Worm (Caenorhabditis elegans): ENCODE data around the gene Y53F4B.19.
A peak's percentile ranks its signal among the peaks of the same experiment; 100 is the strongest.

DNA sequence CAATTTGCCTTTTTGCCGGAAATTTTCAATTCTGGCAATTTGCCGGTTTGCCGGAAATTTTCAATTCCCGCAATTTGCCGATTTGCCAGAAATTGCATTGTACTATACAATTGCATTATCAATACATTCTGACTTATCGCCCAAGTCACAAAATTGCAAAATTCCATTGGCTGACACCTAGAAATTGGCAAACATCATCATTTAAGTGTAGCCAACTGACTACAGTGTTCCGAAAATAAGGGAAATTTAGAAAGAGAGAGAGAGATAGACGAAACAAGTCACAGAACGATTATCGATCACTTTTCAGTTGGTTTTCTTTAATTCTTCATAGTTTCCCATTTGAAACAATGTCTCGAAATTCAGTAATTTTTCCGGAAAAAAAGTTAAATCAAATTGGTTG, 34.6 kb downstream of the Y53F4B.19 start:
- TF ChIP-seq pqm-1 (tag; optimal IDR thresholded peaks at IDR 0.05) (no peak), lir-3 (tag; optimal IDR thresholded peaks at IDR 0.05; ENCODE audit: poor library complexity) (no peak), efl-1 (optimal IDR thresholded peaks at IDR 0.05) (no peak), efl-1 (GFP tag; optimal IDR thresholded peaks at IDR 0.05 in 1 of 2) (peak in 1 of 2 experiments; percentile 78)
